Fruit fly (Drosophila melanogaster): ENCODE measurements around the gene Pino.
A peak's percentile ranks its signal among the peaks of the same experiment; 100 is the strongest.

DNA sequence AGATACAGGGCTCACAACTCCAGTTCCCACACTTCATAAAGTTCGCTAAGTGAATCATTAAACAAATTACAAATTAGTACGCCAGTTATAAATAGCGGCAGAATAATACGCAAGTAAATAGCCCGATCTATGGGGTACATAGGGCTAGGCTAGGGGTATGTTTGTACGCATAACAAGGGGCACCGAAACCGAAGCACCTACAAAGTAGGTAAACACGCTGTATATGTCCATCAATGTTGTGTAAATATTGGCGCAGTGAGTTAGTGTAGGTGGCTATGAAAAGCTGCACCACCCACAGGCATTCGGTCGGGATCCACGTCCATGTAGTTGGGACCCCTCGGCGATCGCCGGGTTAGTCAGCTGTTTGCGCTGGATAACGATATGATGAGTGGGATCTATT is 56.6 kb downstream of the Pino start:
- TF ChIP-seq tj (GFP tag; optimal IDR thresholded peaks at IDR 0.05) = no peak
- peak; percentile 5 for TF ChIP-seq CG1620 (GFP tag; optimal IDR thresholded peaks at IDR 0.05)
- no peak for TF ChIP-seq cnc (optimal IDR thresholded peaks at IDR 0.05)

Data from whole organism, adult.